Worm (Caenorhabditis elegans): ENCODE results near the gene piit-1.
A peak's percentile ranks its signal among the peaks of the same experiment; 100 is the strongest.

piit-1 gene

ce11 chrV:11615948-11616681 is 6.2 kb upstream of the piit-1 start, which contains the start of gene nlp-24 (continued):
- TF ChIP-seq sup-37 (GFP tag; optimal IDR thresholded peaks at IDR 0.05) (no peak), egl-27 (tag; optimal IDR thresholded peaks at IDR 0.05) (no peak), elt-3 (tag; optimal IDR thresholded peaks at IDR 0.05) (peak in 5 of 6 experiments; percentile 5 to 78 (median 36)), tbx-2 (tag; optimal IDR thresholded peaks at IDR 0.05) (peak; percentile 12), nhr-19 (GFP tag; conservative IDR thresholded peaks at IDR 0.05) (peak; percentile 31; the same call in 1 of the 2 replicates), blmp-1 (tag; optimal IDR thresholded peaks at IDR 0.05) (peak; percentile 59)

- TF ChIP-seq zag-1 (tag; optimal IDR thresholded peaks at IDR 0.05) (no peak), jun-1 (tag; optimal IDR thresholded peaks at IDR 0.05) (no peak), efl-1 (optimal IDR thresholded peaks at IDR 0.05) (no peak), efl-1 (GFP tag; optimal IDR thresholded peaks at IDR 0.05 in 1 of 2) (peak in 1 of 2 experiments; percentile 20), ceh-82 (tag; optimal IDR thresholded peaks at IDR 0.05) (no peak), nhr-71 (tag; optimal IDR thresholded peaks at IDR 0.05) (peak; percentile 64), C04F5.9 (tag; optimal IDR thresholded peaks at IDR 0.05) (no peak), lin-35 (GFP tag; optimal IDR thresholded peaks at IDR 0.05) (peak in 1 of 2 experiments; percentile 0), tlp-1 (tag; optimal IDR thresholded peaks at IDR 0.05) (no peak), lin-39 (tag; optimal IDR thresholded peaks at IDR 0.05) (no peak), ces-1 (GFP tag; optimal IDR thresholded peaks at IDR 0.05) (no peak), unc-98 (GFP tag; IDR thresholded peaks at IDR 0.05) (no peak), fkh-10 (GFP tag; optimal IDR thresholded peaks at IDR 0.05) (no peak), ceh-8 (GFP tag; optimal IDR thresholded peaks at IDR 0.05) (no peak), mab-9 (GFP tag; IDR thresholded peaks at IDR 0.05) (no peak), vab-15 (tag; optimal IDR thresholded peaks at IDR 0.05) (no peak), mep-1 (tag; optimal IDR thresholded peaks at IDR 0.05) (peak; percentile 40), aha-1 (tag; optimal IDR thresholded peaks at IDR 0.05) (no peak), snu-23 (GFP tag; optimal IDR thresholded peaks at IDR 0.05) (peak; percentile 49), nhr-19 (GFP tag; conservative IDR thresholded peaks at IDR 0.05) (0 out of 2 replicates have a peak, but pooled peaks have one; percentile 15), nhr-11 (tag; optimal IDR thresholded peaks at IDR 0.05) (no peak), lin-15B (tag; optimal IDR thresholded peaks at IDR 0.05) (no peak), mdl-1 (tag; optimal IDR thresholded peaks at IDR 0.05) (no peak), ztf-11 (tag; optimal IDR thresholded peaks at IDR 0.05) (no peak), Y116A8C.19 (tag; optimal IDR thresholded peaks at IDR 0.05; ENCODE audit: borderline replicate concordance) (no peak), nhr-85 (tag) (peak; percentile 93), elt-3 (tag; optimal IDR thresholded peaks at IDR 0.05) (peak in 3 of 6 experiments; percentile 69 to 96 (median 94)), pqm-1 (tag; optimal IDR thresholded peaks at IDR 0.05) (no peak), rnt-1 (tag; optimal IDR thresholded peaks at IDR 0.05) (no peak), nhr-47 (tag; optimal IDR thresholded peaks at IDR 0.05) (no peak), nhr-90 (tag; optimal IDR thresholded peaks at IDR 0.05; ENCODE audit: poor library complexity) (peak; percentile 49), ets-5 (GFP tag; IDR thresholded peaks at IDR 0.05) (no peak), fkh-4 (tag; optimal IDR thresholded peaks at IDR 0.05; ENCODE audit: borderline replicate concordance) (no peak), sptf-1 (tag; optimal IDR thresholded peaks at IDR 0.05) (no peak), nhr-76 (tag; optimal IDR thresholded peaks at IDR 0.05) (no peak), sox-4 (tag; optimal IDR thresholded peaks at IDR 0.05) (no peak), pax-3 (tag; optimal IDR thresholded peaks at IDR 0.05) (no peak), irx-1 (tag; optimal IDR thresholded peaks at IDR 0.05) (no peak), ceh-88 (GFP tag; IDR thresholded peaks at IDR 0.05) (no peak), unc-86 (tag; optimal IDR thresholded peaks at IDR 0.05) (no peak), fos-1 (tag; optimal IDR thresholded peaks at IDR 0.05) (no peak), ama-1 (optimal IDR thresholded peaks at IDR 0.05) (no peak), alr-1 (tag; optimal IDR thresholded peaks at IDR 0.05; ENCODE audit: borderline replicate concordance) (no peak), blmp-1 (tag; optimal IDR thresholded peaks at IDR 0.05) (peak; percentile 5), tbx-2 (tag; optimal IDR thresholded peaks at IDR 0.05) (peak; percentile 46), nhr-12 (tag; optimal IDR thresholded peaks at IDR 0.05) (no peak)
Measured at ce11 chrV:11614805-11615497, 5.0 kb upstream of the piit-1 start.
